Worm (Caenorhabditis elegans): Measurements from ENCODE around the gene C07A9.12.

C07A9.12 gene

ce11 chrIII:9720191-9720590 lies 7.1 kb downstream of the C07A9.12 start, which contains the start of gene ncx-7:
Gene ncx-7, minus strand, starts transcription at chrIII:9720291.
- no peak for TF ChIP-seq nhr-11 (tag; optimal IDR thresholded peaks at IDR 0.05)
- no peak for TF ChIP-seq sem-4 (tag; optimal IDR thresholded peaks at IDR 0.05)
- TF ChIP-seq elt-1 (tag; optimal IDR thresholded peaks at IDR 0.05) = no peak
- TF ChIP-seq mab-5 (tag; optimal IDR thresholded peaks at IDR 0.05) = no peak
- no peak for TF ChIP-seq ZK546.5 (tag; optimal IDR thresholded peaks at IDR 0.05)
- no peak for TF ChIP-seq fos-1 (tag; optimal IDR thresholded peaks at IDR 0.05)
- TF ChIP-seq peb-1 (tag; optimal IDR thresholded peaks at IDR 0.05) = no peak
- TF ChIP-seq C34F6.9 (tag; optimal IDR thresholded peaks at IDR 0.05) = no peak
- no peak for TF ChIP-seq unc-55 (GFP tag; optimal IDR thresholded peaks at IDR 0.05)
- no peak for TF ChIP-seq skn-1 (tag; optimal IDR thresholded peaks at IDR 0.05)
- TF ChIP-seq aly-2 (tag; optimal IDR thresholded peaks at IDR 0.05) = no peak

DNA sequence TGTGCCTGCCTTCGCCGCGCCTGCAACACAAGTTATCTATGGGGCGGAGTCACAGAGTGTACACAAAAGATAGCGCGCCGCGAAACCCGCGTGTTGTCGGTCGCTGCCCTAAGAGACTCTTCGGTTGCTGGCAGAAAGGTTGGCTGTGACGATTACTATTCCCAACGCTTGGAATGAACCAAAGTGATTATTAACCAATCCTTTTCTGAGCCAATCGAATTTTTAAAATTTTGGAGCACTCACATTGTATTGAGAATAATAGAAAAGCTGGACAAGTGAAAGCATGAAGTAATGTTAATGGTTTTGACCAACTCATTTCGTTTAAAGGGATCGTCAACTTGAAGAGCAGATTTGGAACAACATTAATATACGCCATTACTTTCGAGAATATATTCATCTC lies 10.1 kb downstream of the C07A9.12 start:
- TF ChIP-seq elt-1 (tag; optimal IDR thresholded peaks at IDR 0.05) = no peak
- TF ChIP-seq nhr-23 (tag; optimal IDR thresholded peaks at IDR 0.05) = no peak
- TF ChIP-seq C34F6.9 (tag; optimal IDR thresholded peaks at IDR 0.05) = no peak
- TF ChIP-seq nhr-21 (tag; optimal IDR thresholded peaks at IDR 0.05) = peak; percentile 64
- no peak for TF ChIP-seq nhr-12 (tag; optimal IDR thresholded peaks at IDR 0.05)
- peak; percentile 41 for TF ChIP-seq ceh-16 (tag; optimal IDR thresholded peaks at IDR 0.05)
- peak; percentile 66 for TF ChIP-seq F13H6.1 (tag; optimal IDR thresholded peaks at IDR 0.05)
- TF ChIP-seq snpc-4 (tag; optimal IDR thresholded peaks at IDR 0.05) = peak; percentile 98
- no peak for TF ChIP-seq peb-1 (tag; optimal IDR thresholded peaks at IDR 0.05)
- no peak for TF ChIP-seq unc-62 (GFP tag; optimal IDR thresholded peaks at IDR 0.05)
- no peak for TF ChIP-seq lin-39 (tag; optimal IDR thresholded peaks at IDR 0.05)
- TF ChIP-seq nhr-11 (tag; optimal IDR thresholded peaks at IDR 0.05) = no peak
- peak; percentile 79 for TF ChIP-seq gmeb-1 (tag; optimal IDR thresholded peaks at IDR 0.05)
- TF ChIP-seq lsy-2 (tag; optimal IDR thresholded peaks at IDR 0.05) = peak; percentile 16 to 68
- TF ChIP-seq Y55F3AM.14 (GFP tag; optimal IDR thresholded peaks at IDR 0.05) = peak; percentile 27
- TF ChIP-seq R02D3.7 (tag; optimal IDR thresholded peaks at IDR 0.05) = no peak
- TF ChIP-seq skn-1 (tag; optimal IDR thresholded peaks at IDR 0.05) = no peak
- no peak for TF ChIP-seq elt-3 (tag; optimal IDR thresholded peaks at IDR 0.05)
- TF ChIP-seq crh-2 (tag; optimal IDR thresholded peaks at IDR 0.05) = peak; percentile 58
- TF ChIP-seq mbf-1 (tag; optimal IDR thresholded peaks at IDR 0.05) = no peak
- no peak for TF ChIP-seq unc-39 (tag; optimal IDR thresholded peaks at IDR 0.05)
- TF ChIP-seq ztf-1 (GFP tag; conservative IDR thresholded peaks at IDR 0.05) = no peak
- TF ChIP-seq ztf-11 (tag; optimal IDR thresholded peaks at IDR 0.05) = no peak
- peak; percentile 22 for TF ChIP-seq egl-27 (tag; optimal IDR thresholded peaks at IDR 0.05)
- TF ChIP-seq lin-13 (GFP tag; optimal IDR thresholded peaks at IDR 0.05) = no peak
- peak; percentile 53 for TF ChIP-seq nhr-25 (tag; optimal IDR thresholded peaks at IDR 0.05)
- no peak for TF ChIP-seq sem-4 (tag; optimal IDR thresholded peaks at IDR 0.05)
- TF ChIP-seq zag-1 (tag; optimal IDR thresholded peaks at IDR 0.05) = no peak
- TF ChIP-seq nhr-10 (tag; optimal IDR thresholded peaks at IDR 0.05) = no peak
- no peak for TF ChIP-seq dmd-4 (tag; optimal IDR thresholded peaks at IDR 0.05)
- TF ChIP-seq mdl-1 (tag; optimal IDR thresholded peaks at IDR 0.05) = peak in 1 of 2 experiments; percentile 42
- TF ChIP-seq fos-1 (tag; optimal IDR thresholded peaks at IDR 0.05) = peak; percentile 58
- TF ChIP-seq nhr-129 (tag; optimal IDR thresholded peaks at IDR 0.05) = peak; percentile 10
- TF ChIP-seq ztf-4 (tag; optimal IDR thresholded peaks at IDR 0.05) = no peak
- TF ChIP-seq sma-3 (GFP tag; optimal IDR thresholded peaks at IDR 0.05) = peak; percentile 85
- TF ChIP-seq alr-1 (tag; optimal IDR thresholded peaks at IDR 0.05) = no peak
- no peak for TF ChIP-seq mab-5 (tag; optimal IDR thresholded peaks at IDR 0.05)
- no peak for TF ChIP-seq nhr-6 (tag; optimal IDR thresholded peaks at IDR 0.05)
- no peak for TF ChIP-seq unc-55 (GFP tag; optimal IDR thresholded peaks at IDR 0.05)
- peak; percentile 8 for TF ChIP-seq lin-11 (tag; optimal IDR thresholded peaks at IDR 0.05)
- no peak for TF ChIP-seq aly-2 (tag; optimal IDR thresholded peaks at IDR 0.05)
- no peak for TF ChIP-seq ceh-82 (tag; optimal IDR thresholded peaks at IDR 0.05)
- peak; percentile 30 for TF ChIP-seq nhr-77 (tag; optimal IDR thresholded peaks at IDR 0.05)
- peak; percentile 98 for TF ChIP-seq ama-1 (optimal IDR thresholded peaks at IDR 0.05)
- TF ChIP-seq sma-9 (GFP tag; optimal IDR thresholded peaks at IDR 0.05) = peak; percentile 90
- TF ChIP-seq sma-9 (tag; optimal IDR thresholded peaks at IDR 0.05) = no peak
- TF ChIP-seq nhr-237 (tag; optimal IDR thresholded peaks at IDR 0.05) = no peak
- TF ChIP-seq blmp-1 (tag; optimal IDR thresholded peaks at IDR 0.05; ENCODE audit: insufficient read depth) = no peak
- no peak for TF ChIP-seq ZK546.5 (tag; optimal IDR thresholded peaks at IDR 0.05)
